Fruit fly (Drosophila melanogaster) whole organism, embryonic: ENCODE data around the gene serp.

Experiments
- CG12299 ChIP-seq: fragments of 200-800 bp; sonication (Bioruptor generic); optimal IDR thresholded peaks from 2 replicates; lab custom pipeline; 2018; ENCODE audit warnings: missing biosample characterization, mild to moderate bottlenecking, missing genetic modification characterization
- CG13894 ChIP-seq: fragments of 200-800 bp; sonication (Bioruptor generic); optimal IDR thresholded peaks from 3 replicates; lab custom pipeline; 2018; ENCODE audit warnings: missing biosample characterization, mild to moderate bottlenecking, missing genetic modification characterization, moderate library complexity
- CG6813 ChIP-seq: fragments of 200-800 bp; sonication (Bioruptor generic); optimal IDR thresholded peaks from 2 replicates; lab custom pipeline; 2017; ENCODE audit warnings: missing biosample characterization, missing genetic modification characterization, mild to moderate bottlenecking, moderate library complexity, missing genetic modification reagents
- D ChIP-seq, 2 experiments: fragments of 200-800 bp in 1 of 2; fragments of >200 bp in 1 of 2; sonication (Bioruptor generic) in 1 of 2; optimal IDR thresholded peaks; 2 replicates in 1 of 2; 3 replicates in 1 of 2; lab custom pipeline; 2017; ENCODE audit warnings: mild to moderate bottlenecking in 1 of 2, missing biosample characterization in 1 of 2, missing genetic modification characterization in 1 of 2, missing genetic modification reagents in 1 of 2
- Dref ChIP-seq: fragments of 200-800 bp; sonication (Bioruptor generic); IDR thresholded peaks from 2 replicates; pipeline ENCODE4 v1.3.6; 2022; ENCODE audit warnings: missing biosample characterization, missing genetic modification characterization
- HmgZ ChIP-seq: fragments of 200-800 bp; sonication (Bioruptor generic); optimal IDR thresholded peaks from 2 replicates; lab custom pipeline; 2018; ENCODE audit warnings: missing biosample characterization, mild to moderate bottlenecking, missing genetic modification characterization
- Jarid2 ChIP-seq: fragments of 200-800 bp; sonication (Bioruptor generic); optimal IDR thresholded peaks from 3 replicates; lab custom pipeline; 2017; ENCODE audit warnings: mild to moderate bottlenecking, missing biosample characterization, missing genetic modification reagents, missing genetic modification characterization
- Lim3 ChIP-seq: fragments of 200-800 bp; sonication (Bioruptor generic); IDR thresholded peaks from 2 replicates; pipeline ENCODE4 v1.3.6; 2022; ENCODE audit warnings: missing biosample characterization, missing genetic modification characterization
- bowl ChIP-seq: fragments of 200-800 bp; sonication (Bioruptor generic); IDR thresholded peaks from 2 replicates; pipeline ENCODE4 v1.3.6; 2022; ENCODE audit warnings: missing biosample characterization, missing genetic modification characterization
- crol ChIP-seq: fragments of 200-800 bp; sonication (Bioruptor generic); IDR thresholded peaks from 2 replicates; pipeline ENCODE4 v1.3.6; 2022; ENCODE audit warnings: missing biosample characterization, missing genetic modification characterization
- gt ChIP-seq: fragments of 200-800 bp; sonication (Bioruptor generic); IDR thresholded peaks from 2 replicates; pipeline ENCODE4 v1.3.6; 2022; ENCODE audit warnings: missing biosample characterization, missing genetic modification characterization
- slbo ChIP-seq: fragments of 200-800 bp; sonication (Bioruptor generic); IDR thresholded peaks from 2 replicates; pipeline ENCODE4 v1.3.6; 2022; ENCODE audit warnings: missing biosample characterization, missing genetic modification characterization
- slp2 ChIP-seq: fragments of 200-800 bp; sonication (Bioruptor generic); optimal IDR thresholded peaks from 2 replicates; lab custom pipeline; 2016; ENCODE audit warnings: missing biosample characterization, missing genetic modification characterization
- vnd ChIP-seq: fragments of 200-800 bp; sonication (Bioruptor generic); IDR thresholded peaks from 3 replicates; pipeline ENCODE4 v1.3.6; 2022; ENCODE audit warnings: missing biosample characterization, missing genetic modification characterization; ENCODE audit not compliant: partially characterized antibody

- TF ChIP-seq Dref (GFP tag; lab: Robert Waterston, UW) (no peak), CG12299 (tag; lab: Kevin White, UChicago) (no peak), bowl (GFP tag; lab: Robert Waterston, UW) (no peak), slbo (GFP tag; lab: Robert Waterston, UW) (no peak), Jarid2 (GFP tag; lab: Kevin White, UChicago) (peak; percentile 6), crol (GFP tag; lab: Robert Waterston, UW) (no peak), D (optimal IDR thresholded peaks at IDR 0.05; lab: Kevin White, UChicago) (no peak), D (GFP tag; optimal IDR thresholded peaks at IDR 0.05; lab: Kevin White, UChicago) (no peak), Lim3 (GFP tag; lab: Robert Waterston, UW) (no peak), CG13894 (tag; lab: Kevin White, UChicago) (no peak), HmgZ (tag; lab: Kevin White, UChicago) (no peak), vnd (GFP tag; lab: Robert Waterston, UW) (no peak), gt (no peak), slp2 (GFP tag; lab: Kevin White, UChicago) (no peak), CG6813 (GFP tag; lab: Kevin White, UChicago) (no peak)
Measured at dm6 chr3L:19665059-19665626, 42.7 kb downstream of the serp start.
